Worm (Caenorhabditis elegans) whole organism, dauer: ENCODE data around the gene T28A8.3.
"Not testable (repeated sequence)": the region's sequence is repeated elsewhere in the genome, so short reads cannot be mapped to it uniquely, and the experiment has no call there.

Experiments
- unc-62 ChIP-seq: sonication (generic microtip); optimal IDR thresholded peaks from 2 replicates; lab custom pipeline; 2017; ENCODE audit warnings: missing biosample characterization, missing genetic modification reagents, missing genetic modification characterization

The T28A8.3 gene

ce11 chrIII:13498899-13499298 lies 6.9 kb upstream of the T28A8.3 start, which contains the start of gene T28A8.6:
TSS of gene T28A8.6 (plus strand) at chrIII:13499199.
- TF ChIP-seq unc-62 = not testable (repeated sequence)

- TF ChIP-seq unc-62 = no peak
Observed at ce11 chrIII:13501599-13501998, 4.2 kb upstream of the T28A8.3 start, which contains the start of gene T28A8.5. TSS of gene T28A8.5 (plus strand) at chrIII:13501630.

- TF ChIP-seq unc-62 = no peak
Observed at ce11 chrIII:13502513-13502912, 3.3 kb upstream of the T28A8.3 start, which contains the start of gene T28A8.8. TSS of gene T28A8.8 (plus strand) at chrIII:13502813.

DNA sequence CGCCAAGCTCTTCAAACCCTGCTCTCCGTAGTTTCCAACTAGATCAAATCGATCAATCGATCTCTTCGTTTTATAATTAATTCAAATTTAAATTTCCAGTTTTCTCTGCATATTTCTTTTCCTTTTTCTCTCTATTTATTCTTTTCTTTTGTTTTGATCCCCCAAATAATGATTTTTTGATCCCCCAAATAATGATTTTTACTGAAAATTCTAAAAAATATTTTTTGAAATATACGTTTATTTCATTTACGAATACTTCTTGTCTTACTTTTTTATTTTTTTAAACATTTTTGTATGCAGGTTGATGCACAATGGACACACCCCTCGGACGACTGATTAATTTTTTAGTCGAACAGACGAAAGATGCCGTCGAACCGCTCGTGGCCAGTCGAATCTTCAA lies 2.4 kb upstream of the T28A8.3 start, which contains the start of gene T28A8.4:
Gene T28A8.4 (plus strand): TSS at position 301 of the 400 bp plus-strand sequence.
- TF ChIP-seq unc-62 = no peak

ce11 chrIII:13510753-13511152 lies 4.9 kb downstream of the T28A8.3 start:
- no peak for TF ChIP-seq unc-62

DNA sequence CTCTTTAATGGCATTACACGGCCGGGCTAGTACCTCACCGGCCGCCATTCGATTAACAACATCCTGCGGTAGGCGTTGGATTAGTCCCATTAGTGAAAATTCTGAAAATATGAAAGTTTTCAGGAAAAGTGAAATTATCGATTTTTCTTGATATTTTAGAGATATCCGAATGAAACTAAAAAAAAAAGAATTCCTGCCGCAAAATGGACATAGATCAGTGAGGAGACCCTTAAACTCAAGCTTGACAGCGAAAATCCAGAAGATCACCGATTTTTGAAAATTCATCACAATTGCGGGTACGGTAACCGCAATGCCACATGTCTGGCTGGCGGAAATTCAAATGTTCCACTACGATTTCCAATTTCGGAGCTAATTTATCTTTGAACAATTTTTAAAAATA lies 8.7 kb downstream of the T28A8.3 start, which contains the start of gene mlh-1:
Gene mlh-1 (minus strand): TSS at position 101 of the 400 bp plus-strand sequence.
- TF ChIP-seq unc-62 = no peak

DNA sequence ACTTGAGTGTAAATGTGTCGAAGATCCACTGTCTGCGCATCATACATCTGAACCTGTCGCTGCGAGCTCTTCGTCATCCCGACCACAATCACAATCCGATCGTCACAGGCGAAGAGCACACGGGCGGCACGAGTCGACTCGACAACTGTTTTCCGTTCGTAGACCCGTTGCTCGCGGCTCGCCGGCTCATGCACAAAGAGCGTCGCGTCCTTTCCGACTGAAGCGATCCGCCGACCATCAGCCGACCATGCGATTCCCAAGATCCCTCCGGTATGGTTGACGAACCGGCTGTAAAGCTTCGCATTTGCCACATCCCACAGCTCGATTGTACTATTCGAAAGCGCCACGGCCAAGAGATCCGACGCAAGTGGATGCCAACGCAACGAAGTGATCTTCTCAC lies 12.6 kb downstream of the T28A8.3 start:
- no peak for TF ChIP-seq unc-62

DNA sequence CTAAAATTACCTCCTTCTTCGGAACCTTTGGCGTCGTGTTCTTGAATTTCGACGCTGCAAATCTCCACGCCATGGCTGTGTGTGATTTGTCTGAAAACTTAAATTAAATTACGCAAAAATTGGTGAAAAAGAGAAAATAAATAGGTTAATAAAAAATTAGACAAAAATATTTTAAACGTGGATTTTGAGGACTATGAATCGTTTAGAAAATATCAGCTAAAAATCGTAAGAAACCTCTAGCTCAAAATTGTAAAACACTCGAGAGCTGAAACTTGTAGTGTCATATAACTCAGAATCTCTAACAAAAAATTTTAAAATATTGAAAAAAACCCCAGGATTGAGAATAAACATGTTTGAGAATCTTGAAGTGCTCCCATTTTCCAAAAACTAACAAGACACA lies 18.2 kb downstream of the T28A8.3 start, which contains the start of gene pod-1:
Gene pod-1 (minus strand): TSS at position 101 of the 400 bp plus-strand sequence.
- no peak for TF ChIP-seq unc-62

ce11 chrIII:13525118-13525839 lies 19.5 kb downstream of the T28A8.3 start:
- TF ChIP-seq unc-62 = no peak

- TF ChIP-seq unc-62 = no peak
Observed at ce11 chrIII:13526191-13526590, 20.4 kb downstream of the T28A8.3 start.

DNA sequence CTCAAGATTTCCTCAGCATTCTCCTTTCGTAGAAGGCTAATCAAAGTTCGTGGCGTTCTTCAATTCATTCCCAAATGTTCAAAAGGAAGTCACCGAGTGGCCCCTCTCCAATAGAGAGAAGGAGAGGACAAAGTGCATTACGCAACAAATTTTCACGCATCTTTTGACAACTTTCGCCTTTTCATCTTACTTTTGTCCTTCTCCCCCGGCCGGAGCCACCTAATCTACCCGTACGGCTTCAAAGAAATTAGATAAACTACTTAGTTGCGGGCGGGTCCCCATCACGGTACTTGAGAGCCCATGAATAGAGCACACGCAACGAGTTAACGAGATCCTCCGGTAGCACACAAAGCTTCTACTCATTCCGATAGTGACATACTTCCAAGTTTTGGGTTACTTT lies 20.9 kb downstream of the T28A8.3 start:
- no peak for TF ChIP-seq unc-62

DNA sequence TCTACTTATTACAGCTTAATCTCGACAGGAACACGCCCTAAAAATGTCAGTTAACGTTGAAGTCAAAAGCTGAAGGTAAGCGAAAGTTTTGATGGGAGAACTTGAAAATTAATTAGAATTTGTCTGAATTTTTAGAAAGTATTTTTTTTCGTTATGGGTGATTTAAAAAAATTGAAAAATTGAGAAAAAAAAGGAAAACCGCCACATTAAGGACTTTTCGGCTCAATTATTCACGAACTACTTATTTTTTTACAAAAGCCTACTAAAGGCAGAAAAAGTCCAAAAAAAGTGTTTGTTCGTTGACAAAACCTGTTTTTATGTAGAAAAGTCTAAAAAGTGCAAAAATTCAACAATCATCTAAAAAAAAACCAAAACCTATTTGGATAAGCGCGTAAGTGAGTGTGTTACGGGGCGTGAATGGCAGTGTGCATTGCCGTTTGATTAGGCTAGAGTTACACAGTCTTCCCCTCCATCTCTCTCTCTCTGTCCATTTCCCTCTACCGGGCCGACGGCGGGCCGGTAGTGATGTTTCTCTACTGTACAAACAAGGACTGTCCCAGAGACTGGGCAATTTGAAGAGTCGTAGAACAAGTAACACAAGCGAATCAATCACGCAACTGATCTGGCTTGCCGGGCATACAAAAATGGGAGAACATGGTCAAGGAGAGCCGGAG lies 21.7 kb downstream of the T28A8.3 start, which contains the start of gene lron-13:
Gene lron-13 (plus strand): TSS at position 15 of the 674 bp plus-strand sequence.
- TF ChIP-seq unc-62 = no peak

ce11 chrIII:13528513-13529249 lies 22.9 kb downstream of the T28A8.3 start:
- no peak for TF ChIP-seq unc-62

ce11 chrIII:13530017-13530416 lies 24.2 kb downstream of the T28A8.3 start:
- no peak for TF ChIP-seq unc-62

- no peak for TF ChIP-seq unc-62
Observed at ce11 chrIII:13530838-13531237, 25.0 kb downstream of the T28A8.3 start.

ce11 chrIII:13534704-13535103 lies 28.9 kb downstream of the T28A8.3 start:
- no peak for TF ChIP-seq unc-62
